Worm (Caenorhabditis elegans): ENCODE data around the gene F01D5.6.
A peak's percentile ranks its signal among the peaks of the same experiment; 100 is the strongest.
"Not testable (repeated sequence)": the region's sequence is repeated elsewhere in the genome, so short reads cannot be mapped to it uniquely, and the experiment has no call there.

Gene F01D5.6

ce11 chrII:13964325-13964724 is 42.0 kb upstream of the F01D5.6 start:
- TF ChIP-seq nhr-42 (GFP tag; IDR thresholded peaks at IDR 0.05) (no peak), ZK337.2 (GFP tag; IDR thresholded peaks at IDR 0.05) (no peak), rbr-2 (tag; optimal IDR thresholded peaks at IDR 0.05) (no peak), fos-1 (tag; optimal IDR thresholded peaks at IDR 0.05) (no peak), T20F7.1 (GFP tag; optimal IDR thresholded peaks at IDR 0.05) (no peak), lim-7 (GFP tag; IDR thresholded peaks at IDR 0.05) (no peak), daf-16 (GFP tag; optimal IDR thresholded peaks at IDR 0.05) (no peak), daf-16 (tag; optimal IDR thresholded peaks at IDR 0.05) (no peak), arid-1 (GFP tag; conservative IDR thresholded peaks at IDR 0.05) (no peak), F37D6.2 (tag; optimal IDR thresholded peaks at IDR 0.05) (no peak), fkh-10 (GFP tag; optimal IDR thresholded peaks at IDR 0.05) (no peak), saeg-2 (GFP tag; IDR thresholded peaks at IDR 0.05) (no peak)

DNA sequence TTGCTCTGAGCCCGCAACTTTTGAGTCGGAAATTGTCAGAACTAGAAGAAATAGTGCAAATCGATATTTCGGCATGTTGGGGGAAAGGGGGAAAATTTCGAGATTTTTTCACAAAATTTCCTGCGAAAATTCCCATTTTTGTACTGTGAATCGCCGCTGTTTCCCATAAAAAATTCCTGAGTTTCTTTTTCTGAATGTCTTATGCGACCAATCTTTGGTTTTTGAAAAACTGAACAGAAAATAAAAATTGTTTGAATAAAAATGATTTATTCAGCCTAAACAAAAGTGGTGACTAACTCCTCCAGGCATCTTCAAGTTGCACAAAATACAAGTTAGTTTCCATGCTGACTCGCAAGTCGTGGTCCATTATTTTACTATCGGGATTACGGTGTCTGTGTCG is 40.1 kb upstream of the F01D5.6 start, which contains the start of gene W07G1.7:
TSS of gene W07G1.7 (minus strand) at position 101 of the 400 bp plus-strand sequence.
- no peak for TF ChIP-seq ceh-44 (GFP tag; IDR thresholded peaks at IDR 0.05)
- no peak for TF ChIP-seq unc-62 (GFP tag; optimal IDR thresholded peaks at IDR 0.05 in 1 of 2)
- no peak for TF ChIP-seq unc-62 (tag; optimal IDR thresholded peaks at IDR 0.05)
- no peak for TF ChIP-seq hif-1 (tag; optimal IDR thresholded peaks at IDR 0.05)
- no peak for TF ChIP-seq lin-39 (tag; optimal IDR thresholded peaks at IDR 0.05)
- TF ChIP-seq Y75B8A.6 (GFP tag; IDR thresholded peaks at IDR 0.05), result no peak
- no peak for TF ChIP-seq zfp-2 (tag; optimal IDR thresholded peaks at IDR 0.05)
- no peak for TF ChIP-seq ZK546.5 (tag; optimal IDR thresholded peaks at IDR 0.05)
- no peak for TF ChIP-seq ceh-62 (tag; optimal IDR thresholded peaks at IDR 0.05)
- TF ChIP-seq snpc-4 (tag; optimal IDR thresholded peaks at IDR 0.05), result no peak
- TF ChIP-seq dmd-8 (GFP tag; IDR thresholded peaks at IDR 0.05), result no peak
- no peak for TF ChIP-seq ztf-11 (tag; optimal IDR thresholded peaks at IDR 0.05)
- TF ChIP-seq lin-15B (tag; optimal IDR thresholded peaks at IDR 0.05), result no peak
- no peak for TF ChIP-seq ZK337.2 (GFP tag; IDR thresholded peaks at IDR 0.05)
- no peak for TF ChIP-seq lsy-2 (tag; optimal IDR thresholded peaks at IDR 0.05)
- no peak for TF ChIP-seq madf-5 (GFP tag; IDR thresholded peaks at IDR 0.05)
- no peak for TF ChIP-seq aha-1 (tag)
- TF ChIP-seq F26F4.8 (GFP tag; conservative IDR thresholded peaks at IDR 0.05), result no peak
- no peak for TF ChIP-seq lin-29 (GFP tag; IDR thresholded peaks at IDR 0.05)

DNA sequence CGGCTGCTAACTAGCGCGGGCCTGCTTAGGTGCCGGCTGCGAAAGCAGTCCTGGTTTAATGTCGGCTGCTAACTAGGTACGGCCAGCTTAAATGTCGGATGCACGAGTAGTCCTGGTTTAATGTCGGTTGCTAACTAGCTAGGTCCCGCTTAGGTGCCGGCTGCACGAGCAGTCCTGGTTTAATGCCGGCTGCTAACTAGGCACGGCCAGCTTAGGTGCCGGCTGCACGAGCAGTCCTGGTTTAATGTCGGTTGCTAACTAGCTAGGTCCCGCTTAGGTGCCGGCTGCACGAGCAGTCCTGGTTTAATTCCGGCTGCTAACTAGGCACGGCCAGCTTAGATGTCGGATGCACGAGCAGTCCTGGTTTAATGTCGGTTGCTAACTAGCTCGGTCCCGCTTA is 38.3 kb upstream of the F01D5.6 start:
- TF ChIP-seq nhr-42 (GFP tag; IDR thresholded peaks at IDR 0.05), result 0 out of 2 replicates have a peak, but pooled peaks have one; percentile 25
- TF ChIP-seq unc-62 (GFP tag; optimal IDR thresholded peaks at IDR 0.05 in 1 of 2), result peak in 1 of 2 experiments; percentile 89
- not testable (repeated sequence) for TF ChIP-seq unc-62 (tag; optimal IDR thresholded peaks at IDR 0.05)
- TF ChIP-seq set-16 (GFP tag; IDR thresholded peaks at IDR 0.05), result peak; percentile 47; the same call in 1 of the 2 replicates

DNA sequence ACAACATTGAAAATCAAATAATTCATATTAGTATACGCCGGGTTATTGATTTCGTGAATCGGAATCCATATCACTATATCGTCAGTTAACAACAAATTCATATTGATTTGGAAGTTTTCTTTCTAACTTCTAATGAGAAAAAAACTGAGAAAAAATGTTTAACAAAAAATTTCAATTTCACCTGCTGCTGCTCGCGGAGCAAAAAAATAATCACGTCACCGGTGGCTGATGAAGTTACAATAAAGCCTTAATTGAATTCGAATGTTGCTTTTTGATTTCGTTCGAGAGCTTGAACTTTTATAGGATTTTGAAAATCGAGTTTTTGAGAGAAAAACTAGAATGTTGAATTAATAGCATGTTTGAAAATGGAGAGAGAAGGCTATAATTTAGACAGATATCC is 37.3 kb upstream of the F01D5.6 start, which contains the start of gene sre-43:
TSS of gene sre-43 (minus strand) at position 101 of the 400 bp plus-strand sequence.
- TF ChIP-seq ceh-44 (GFP tag; IDR thresholded peaks at IDR 0.05) (no peak), tag-97 (GFP tag; IDR thresholded peaks at IDR 0.05) (no peak), mdt-29 (GFP tag; IDR thresholded peaks at IDR 0.05) (no peak), nhr-25 (tag; optimal IDR thresholded peaks at IDR 0.05; ENCODE audit: borderline replicate concordance, insufficient read depth) (no peak), R02D3.7 (tag; optimal IDR thresholded peaks at IDR 0.05) (no peak), ztf-7 (tag; optimal IDR thresholded peaks at IDR 0.05) (no peak), sdz-12 (GFP tag; optimal IDR thresholded peaks at IDR 0.05) (no peak)

Measured in whole organism, L4 larva.